Worm (Caenorhabditis elegans) whole organism, L4 larva: ENCODE data around the gene sshk-1.

ENCODE experiments used
- F26F4.8 ChIP-seq: fragments of 200-800 bp; sonication (Bioruptor generic); conservative IDR thresholded peaks from 2 replicates; pipeline ENCODE4 v1.3.6; 2022; ENCODE audit warnings: missing genetic modification characterization, missing compliant biosample characterization
- F49E8.2 ChIP-seq: sonication (generic microtip); optimal IDR thresholded peaks from 2 replicates; lab custom pipeline; 2016; ENCODE audit warnings: missing compliant biosample characterization, mild to moderate bottlenecking, missing genetic modification characterization, borderline replicate concordance
- T20F7.1 ChIP-seq: fragments of 200-800 bp; sonication (Bioruptor generic); optimal IDR thresholded peaks from 2 replicates; lab custom pipeline; 2018; ENCODE audit warnings: mild to moderate bottlenecking, missing genetic modification characterization, missing compliant biosample characterization
- T26A8.4 ChIP-seq: fragments of 200-800 bp; sonication (Bioruptor generic); IDR thresholded peaks from 2 replicates; pipeline ENCODE4 v1.3.6; 2022; ENCODE audit warnings: missing genetic modification characterization, missing compliant biosample characterization
- ZK337.2 ChIP-seq: fragments of 200-800 bp; sonication (Bioruptor generic); IDR thresholded peaks from 2 replicates; pipeline ENCODE4 v1.3.6; 2022; ENCODE audit warnings: missing genetic modification reagents, missing genetic modification characterization, missing compliant biosample characterization
- aha-1 ChIP-seq: fragments of 150-350 bp; peaks from one replicate; lab custom pipeline; 2014; ENCODE audit warnings: missing biosample characterization, missing genetic modification characterization
- aly-2 ChIP-seq: sonication (generic microtip); optimal IDR thresholded peaks from 2 replicates; lab custom pipeline; 2018; ENCODE audit warnings: missing biosample characterization, missing genetic modification characterization
- ama-1 ChIP-seq: fragments of 150-350 bp; optimal IDR thresholded peaks from 2 replicates; lab custom pipeline; 2014; ENCODE audit warnings: inconsistent platforms, mixed read lengths
- ceh-20 ChIP-seq: fragments of 200-800 bp; sonication (Bioruptor generic); IDR thresholded peaks from 2 replicates; pipeline ENCODE4 v1.3.6; 2022; ENCODE audit warnings: missing genetic modification reagents, missing genetic modification characterization, missing compliant biosample characterization
- ceh-32 ChIP-seq: sonication (generic microtip); optimal IDR thresholded peaks from 2 replicates; lab custom pipeline; 2016; ENCODE audit warnings: mild to moderate bottlenecking, missing genetic modification characterization, missing compliant biosample characterization; ENCODE audit not compliant: poor library complexity
- ceh-44 ChIP-seq: fragments of 200-800 bp; sonication (Bioruptor generic); IDR thresholded peaks from 2 replicates; pipeline ENCODE4 v1.3.6; 2022; ENCODE audit warnings: missing genetic modification reagents, missing genetic modification characterization, missing compliant biosample characterization
- ceh-62 ChIP-seq: sonication (generic microtip); optimal IDR thresholded peaks from 2 replicates; lab custom pipeline; 2017; ENCODE audit warnings: missing biosample characterization, missing genetic modification characterization
- ces-1 ChIP-seq: fragments of 150-350 bp; sonication (generic microtip); optimal IDR thresholded peaks from 4 replicates; lab custom pipeline; 2014; ENCODE audit warnings: missing biosample characterization, missing genetic modification reagents, missing genetic modification characterization
- daf-16 ChIP-seq, 3 experiments: sonication (generic microtip); optimal IDR thresholded peaks; 2 replicates each; lab custom pipeline; 2016 to 2017; ENCODE audit warnings: missing genetic modification characterization in 3 of 3, missing genetic modification reagents in 3 of 3, mild to moderate bottlenecking in 2 of 3, missing compliant biosample characterization in 2 of 3, missing biosample characterization in 1 of 3, moderate library complexity in 1 of 3
- daf-19 ChIP-seq: fragments of 200-800 bp; sonication (Bioruptor generic); conservative IDR thresholded peaks from 2 replicates; pipeline ENCODE4 v1.3.6; 2022; ENCODE audit warnings: missing genetic modification characterization, missing compliant biosample characterization
- dmd-9 ChIP-seq: fragments of 200-800 bp; sonication (Bioruptor generic); IDR thresholded peaks from 2 replicates; pipeline ENCODE4 v1.3.6; 2022; ENCODE audit warnings: missing genetic modification reagents, missing genetic modification characterization, missing compliant biosample characterization
- dpl-1 ChIP-seq: fragments of 150-350 bp; optimal IDR thresholded peaks from 2 replicates; lab custom pipeline; 2014; ENCODE audit warnings: missing biosample characterization, missing genetic modification reagents, missing genetic modification characterization
- duxl-1 ChIP-seq: sonication (generic microtip); optimal IDR thresholded peaks from 2 replicates; lab custom pipeline; 2016; ENCODE audit warnings: mild to moderate bottlenecking, missing genetic modification characterization, moderate library complexity, missing compliant biosample characterization; ENCODE audit not compliant: poor library complexity
- dve-1 ChIP-seq: sonication (generic microtip); optimal IDR thresholded peaks from 2 replicates; lab custom pipeline; 2017; ENCODE audit warnings: antibody characterized with exemption, mild to moderate bottlenecking, missing genetic modification characterization, missing compliant biosample characterization; ENCODE audit not compliant: insufficient read depth
- fkh-10 ChIP-seq: fragments of 150-350 bp; optimal IDR thresholded peaks from 2 replicates; lab custom pipeline; 2014; ENCODE audit warnings: missing biosample characterization, missing genetic modification reagents, missing genetic modification characterization
- fos-1 ChIP-seq: fragments of 150-350 bp; optimal IDR thresholded peaks from 2 replicates; lab custom pipeline; 2014; ENCODE audit warnings: missing biosample characterization, missing genetic modification characterization
- hmg-1.1 ChIP-seq: fragments of 200-800 bp; sonication (Bioruptor generic); IDR thresholded peaks from 2 replicates; pipeline ENCODE4 v1.3.6; 2022; ENCODE audit warnings: missing genetic modification reagents, missing genetic modification characterization, missing compliant biosample characterization
- lin-13 ChIP-seq: fragments of 150-350 bp; optimal IDR thresholded peaks from 2 replicates; lab custom pipeline; 2014; ENCODE audit warnings: missing biosample characterization, missing genetic modification reagents, missing genetic modification characterization
- lin-15B ChIP-seq: fragments of 150-350 bp; sonication (generic microtip); optimal IDR thresholded peaks from 3 replicates; lab custom pipeline; 2014; ENCODE audit warnings: missing biosample characterization, missing genetic modification characterization
- lin-29 ChIP-seq: fragments of 200-800 bp; sonication (Bioruptor generic); IDR thresholded peaks from 2 replicates; pipeline ENCODE4 v1.3.6; 2022; ENCODE audit warnings: missing genetic modification reagents, missing genetic modification characterization, missing compliant biosample characterization
- lin-38 ChIP-seq: fragments of 200-800 bp; sonication (Bioruptor generic); IDR thresholded peaks from 2 replicates; pipeline ENCODE4 v1.3.6; 2022; ENCODE audit warnings: missing genetic modification reagents, missing genetic modification characterization, missing compliant biosample characterization
- lir-3 ChIP-seq: sonication (generic microtip); optimal IDR thresholded peaks from 2 replicates; lab custom pipeline; 2016; ENCODE audit warnings: mild to moderate bottlenecking, missing genetic modification characterization, missing compliant biosample characterization
- madf-5 ChIP-seq, 2 experiments: fragments of 200-800 bp; sonication (Bioruptor generic); IDR thresholded peaks; 2 replicates each; pipeline ENCODE4 v1.3.6; 2022; ENCODE audit warnings: missing compliant biosample characterization in 2 of 2, missing genetic modification characterization in 2 of 2
- madf-9 ChIP-seq: fragments of 200-800 bp; sonication (Bioruptor generic); conservative IDR thresholded peaks from 2 replicates; pipeline ENCODE4 v1.3.6; 2022; ENCODE audit warnings: missing genetic modification reagents, missing genetic modification characterization, missing compliant biosample characterization
- mes-2 ChIP-seq: sonication (generic microtip); optimal IDR thresholded peaks from 2 replicates; lab custom pipeline; 2016; ENCODE audit warnings: missing genotype, mild to moderate bottlenecking, missing genetic modification characterization, missing compliant biosample characterization; ENCODE audit not compliant: poor library complexity, severe bottlenecking
- nhr-102 ChIP-seq: sonication (generic microtip); optimal IDR thresholded peaks from 2 replicates; lab custom pipeline; 2016; ENCODE audit warnings: mild to moderate bottlenecking, missing genetic modification characterization, moderate library complexity, missing compliant biosample characterization
- nhr-11 ChIP-seq: fragments of 150-350 bp; optimal IDR thresholded peaks from 2 replicates; lab custom pipeline; 2014; ENCODE audit warnings: missing biosample characterization, missing genetic modification characterization
- nhr-237 ChIP-seq: sonication (generic microtip); optimal IDR thresholded peaks from 2 replicates; lab custom pipeline; 2017; ENCODE audit warnings: missing biosample characterization, missing genetic modification characterization
- nhr-25 ChIP-seq: sonication (generic microtip); optimal IDR thresholded peaks from 2 replicates; lab custom pipeline; 2017; ENCODE audit warnings: missing genetic modification characterization, mild to moderate bottlenecking, missing compliant biosample characterization, antibody characterized with exemption, moderate library complexity, borderline replicate concordance; ENCODE audit not compliant: insufficient read depth
- nhr-28 ChIP-seq: fragments of 150-350 bp; optimal IDR thresholded peaks from 2 replicates; lab custom pipeline; 2014; ENCODE audit warnings: missing biosample characterization, missing genetic modification characterization
- nhr-41 ChIP-seq: fragments of 200-800 bp; sonication (Bioruptor generic); IDR thresholded peaks from 2 replicates; pipeline ENCODE4 v1.3.6; 2022; ENCODE audit warnings: missing genetic modification reagents, missing genetic modification characterization, missing compliant biosample characterization
- php-3 ChIP-seq: fragments of 200-800 bp; sonication (Bioruptor generic); IDR thresholded peaks from 2 replicates; pipeline ENCODE4 v1.3.6; 2022; ENCODE audit warnings: missing genetic modification reagents, missing genetic modification characterization, missing compliant biosample characterization
- rbr-2 ChIP-seq: sonication (generic microtip); optimal IDR thresholded peaks from 2 replicates; lab custom pipeline; 2016; ENCODE audit warnings: missing genotype, missing genetic modification characterization, missing compliant biosample characterization
- tra-1 ChIP-seq: fragments of 200-800 bp; sonication (Bioruptor generic); IDR thresholded peaks from 2 replicates; pipeline ENCODE4 v1.3.6; 2022; ENCODE audit warnings: missing genetic modification reagents, missing genetic modification characterization, missing compliant biosample characterization
- unc-39 ChIP-seq: sonication (generic microtip); optimal IDR thresholded peaks from 2 replicates; lab custom pipeline; 2017; ENCODE audit warnings: missing biosample characterization, missing genetic modification characterization
- vab-7 ChIP-seq: fragments of 200-800 bp; sonication (Bioruptor generic); IDR thresholded peaks from 2 replicates; pipeline ENCODE4 v1.3.6; 2022; ENCODE audit warnings: missing genetic modification reagents, missing genetic modification characterization, missing compliant biosample characterization

sshk-1 gene

DNA sequence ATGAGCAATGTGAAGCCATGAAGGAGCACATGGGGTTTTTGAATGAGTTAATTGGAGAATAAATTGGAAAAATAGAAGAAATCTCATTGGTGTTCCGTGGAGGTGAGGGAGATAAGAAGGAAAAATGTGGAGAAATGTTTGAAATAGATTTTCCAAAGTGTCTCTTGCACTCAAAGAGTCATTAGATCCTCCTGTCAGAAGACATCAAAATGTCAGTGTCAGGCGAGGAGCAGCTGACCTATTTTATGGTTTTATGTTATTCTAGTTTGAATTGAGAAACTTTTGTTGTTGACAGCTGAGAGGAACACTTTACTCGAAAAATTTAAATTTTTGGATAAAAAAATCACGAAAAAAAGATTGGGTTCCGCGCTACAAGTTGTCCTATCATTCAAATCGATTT is 34.6 kb downstream of the sshk-1 start, which contains the start of gene clec-264:
Gene clec-264, minus strand, starts transcription at position 122 of the 400 bp plus-strand sequence.
- TF ChIP-seq F26F4.8 (GFP tag; lab: Robert Waterston, UW): no peak
- no peak for TF ChIP-seq ceh-20
- no peak for TF ChIP-seq daf-19 (GFP tag; lab: Robert Waterston, UW)
- no peak for TF ChIP-seq nhr-11 (tag; lab: Kevin White, UChicago)
- no peak for TF ChIP-seq lin-38 (GFP tag; lab: Robert Waterston, UW)
- no peak for TF ChIP-seq php-3 (GFP tag; lab: Robert Waterston, UW)
- no peak for TF ChIP-seq dve-1 (tag; lab: Kevin White, UChicago)
- TF ChIP-seq fos-1 (tag; lab: Kevin White, UChicago): no peak
- TF ChIP-seq ces-1: no peak
- no peak for TF ChIP-seq tra-1 (GFP tag; lab: Robert Waterston, UW)
- TF ChIP-seq mes-2 (tag; lab: Kevin White, UChicago): no peak
- no peak for TF ChIP-seq aly-2
- no peak for TF ChIP-seq lin-15B (tag; lab: Kevin White, UChicago)
- no peak for TF ChIP-seq lin-29 (GFP tag; lab: Robert Waterston, UW)
- no peak for TF ChIP-seq daf-16 (GFP tag; optimal IDR thresholded peaks at IDR 0.05; lab: Kevin White, UChicago)
- TF ChIP-seq daf-16 (tag; optimal IDR thresholded peaks at IDR 0.05; lab: Kevin White, UChicago): no peak
- no peak for TF ChIP-seq ZK337.2 (GFP tag; lab: Robert Waterston, UW)
- TF ChIP-seq T26A8.4 (GFP tag; lab: Robert Waterston, UW): no peak

ce11 chrV:20851847-20852386 is 36.0 kb downstream of the sshk-1 start, which contains the start of gene ndua-1:
Gene ndua-1 (minus strand): TSS chrV:20851897.
- no peak for TF ChIP-seq ama-1 (lab: Kevin White, UChicago)
- no peak for TF ChIP-seq ceh-32 (tag; lab: Kevin White, UChicago)
- no peak for TF ChIP-seq unc-39 (tag; lab: Kevin White, UChicago)
- no peak for TF ChIP-seq nhr-25 (tag; lab: Kevin White, UChicago)
- no peak for TF ChIP-seq T26A8.4 (GFP tag; lab: Robert Waterston, UW)
- TF ChIP-seq mes-2 (tag; lab: Kevin White, UChicago): peak; percentile 86
- TF ChIP-seq daf-16 (GFP tag; optimal IDR thresholded peaks at IDR 0.05; lab: Kevin White, UChicago): no peak
- peak; percentile 15 for TF ChIP-seq daf-16 (tag; optimal IDR thresholded peaks at IDR 0.05; lab: Kevin White, UChicago)
- TF ChIP-seq hmg-1.1 (GFP tag; lab: Robert Waterston, UW): 0 out of 2 replicates have a peak, but pooled peaks have one; percentile 40
- no peak for TF ChIP-seq lin-38 (GFP tag; lab: Robert Waterston, UW)
- no peak for TF ChIP-seq nhr-102
- peak; percentile 26 for TF ChIP-seq rbr-2 (tag; lab: Kevin White, UChicago)
- peak; percentile 92 for TF ChIP-seq aha-1 (tag; lab: Kevin White, UChicago)
- TF ChIP-seq lir-3: no peak
- TF ChIP-seq madf-9 (GFP tag; lab: Robert Waterston, UW): no peak
- no peak for TF ChIP-seq ceh-62 (tag; lab: Kevin White, UChicago)
- TF ChIP-seq madf-5 (GFP tag; IDR thresholded peaks at IDR 0.05; lab: Robert Waterston, UW): no peak
- no peak for TF ChIP-seq lin-13
- peak; percentile 45 for TF ChIP-seq duxl-1 (tag; lab: Kevin White, UChicago)
- TF ChIP-seq nhr-28: peak; percentile 55
- TF ChIP-seq ceh-44 (GFP tag; lab: Robert Waterston, UW): no peak
- TF ChIP-seq fkh-10: no peak
- no peak for TF ChIP-seq dmd-9 (GFP tag; lab: Robert Waterston, UW)
- no peak for TF ChIP-seq F49E8.2
- no peak for TF ChIP-seq T20F7.1 (GFP tag; lab: Kevin White, UChicago)
- TF ChIP-seq nhr-41 (GFP tag; lab: Robert Waterston, UW): no peak
- TF ChIP-seq lin-29 (GFP tag; lab: Robert Waterston, UW): no peak
- TF ChIP-seq dve-1 (tag; lab: Kevin White, UChicago): peak; percentile 23
- TF ChIP-seq dpl-1 (GFP tag; lab: Kevin White, UChicago): peak; percentile 8
- TF ChIP-seq nhr-237 (tag; lab: Kevin White, UChicago): no peak
- no peak for TF ChIP-seq vab-7 (GFP tag; lab: Robert Waterston, UW)
- TF ChIP-seq ces-1: peak; percentile 10
- no peak for TF ChIP-seq daf-19 (GFP tag; lab: Robert Waterston, UW)
- TF ChIP-seq, all 104 proteins: peak for 10
